Fruit fly (Drosophila melanogaster) whole organism, larva: ENCODE measurements around the gene toc.
A peak's percentile ranks its signal among the peaks of the same experiment; 100 is the strongest.

Source experiments
- noc ChIP-seq: fragments of 200-800 bp; sonication (Bioruptor generic); optimal IDR thresholded peaks from 3 replicates; lab custom pipeline; 2019; ENCODE audit warnings: missing biosample characterization, mild to moderate bottlenecking, missing genetic modification characterization, moderate library complexity

Gene toc

DNA sequence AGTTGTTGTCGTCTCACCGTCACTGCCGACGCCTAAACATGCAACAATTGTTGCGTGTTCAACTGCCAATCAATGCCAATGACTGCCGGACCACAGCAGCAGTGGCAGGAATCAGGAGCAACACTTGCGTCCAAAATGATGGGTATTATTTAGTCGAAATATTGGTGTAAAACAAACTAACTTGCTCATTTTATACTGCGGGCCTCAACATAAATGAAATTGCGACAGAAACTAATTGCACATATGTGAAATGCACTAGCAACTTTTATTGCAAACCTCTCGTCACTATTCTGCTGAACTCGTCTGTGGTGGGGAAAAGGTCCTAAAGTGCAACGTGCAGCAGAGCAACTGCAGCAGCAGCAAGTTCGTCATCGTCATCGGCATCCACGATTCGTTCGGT is 10.2 kb upstream of the toc start:
- no peak for TF ChIP-seq noc (tag; lab: Kevin White, UChicago)

DNA sequence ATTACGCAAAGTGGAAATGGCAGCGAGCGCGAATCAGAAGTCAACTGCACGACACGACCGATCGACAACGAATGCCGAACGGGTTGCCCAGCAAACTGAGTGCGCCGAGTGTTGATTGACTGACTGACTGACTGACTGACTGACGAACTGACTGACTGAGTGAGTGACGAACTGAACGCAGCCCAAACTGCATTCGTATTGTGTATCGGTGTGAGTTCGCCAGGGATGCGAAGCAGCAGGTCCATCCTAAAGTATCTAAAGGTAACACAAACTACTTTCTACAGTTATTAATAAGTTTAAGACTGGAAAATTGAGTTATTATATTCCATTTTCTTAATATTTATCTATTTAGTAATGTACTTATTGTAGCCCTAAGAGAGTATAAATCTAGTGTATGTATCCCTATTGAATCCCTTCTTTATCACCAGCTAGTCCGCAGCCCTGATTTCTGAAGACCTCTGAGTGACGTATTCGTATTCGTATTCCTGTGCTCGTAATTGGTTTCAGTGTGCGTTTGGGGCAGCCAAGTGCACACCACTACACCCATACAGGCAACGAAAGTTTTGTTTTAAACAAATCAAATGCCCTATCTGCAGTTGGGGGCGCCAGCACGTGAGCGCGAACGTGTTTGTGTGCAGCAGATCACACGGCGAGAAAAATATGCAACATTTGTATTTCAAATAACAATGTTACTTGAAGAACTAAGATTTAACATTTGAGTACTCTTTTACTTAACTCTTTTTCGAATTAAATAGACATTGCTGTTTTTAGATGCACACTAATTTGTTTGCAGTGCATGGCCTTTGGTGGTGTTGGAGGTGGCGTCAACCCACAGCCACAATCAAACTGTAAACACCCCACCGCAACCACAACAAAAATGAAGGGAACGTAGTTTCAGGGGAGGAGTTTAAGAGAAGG is 8.4 kb upstream of the toc start:
- TF ChIP-seq noc (tag; lab: Kevin White, UChicago) = peak; percentile 16

DNA sequence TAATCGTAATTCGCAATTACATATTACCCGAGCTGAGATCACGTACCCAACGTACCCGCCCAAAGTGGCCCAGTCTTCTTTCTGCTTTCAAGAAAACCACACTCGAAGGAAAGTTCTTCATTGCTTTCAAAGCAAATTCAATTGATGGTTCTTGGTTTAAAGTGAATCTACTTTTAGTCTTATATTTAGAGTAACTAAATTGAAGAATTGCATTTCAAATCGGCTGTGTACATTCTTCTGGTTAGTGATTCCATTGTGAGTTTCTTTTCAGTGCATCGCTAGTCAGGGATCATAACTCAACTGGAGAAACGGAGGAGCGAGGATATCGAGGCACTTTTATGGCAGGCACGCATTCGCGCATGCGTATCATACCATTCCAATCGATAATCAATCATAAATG is 7.1 kb upstream of the toc start:
- no peak for TF ChIP-seq noc (tag; lab: Kevin White, UChicago)

DNA sequence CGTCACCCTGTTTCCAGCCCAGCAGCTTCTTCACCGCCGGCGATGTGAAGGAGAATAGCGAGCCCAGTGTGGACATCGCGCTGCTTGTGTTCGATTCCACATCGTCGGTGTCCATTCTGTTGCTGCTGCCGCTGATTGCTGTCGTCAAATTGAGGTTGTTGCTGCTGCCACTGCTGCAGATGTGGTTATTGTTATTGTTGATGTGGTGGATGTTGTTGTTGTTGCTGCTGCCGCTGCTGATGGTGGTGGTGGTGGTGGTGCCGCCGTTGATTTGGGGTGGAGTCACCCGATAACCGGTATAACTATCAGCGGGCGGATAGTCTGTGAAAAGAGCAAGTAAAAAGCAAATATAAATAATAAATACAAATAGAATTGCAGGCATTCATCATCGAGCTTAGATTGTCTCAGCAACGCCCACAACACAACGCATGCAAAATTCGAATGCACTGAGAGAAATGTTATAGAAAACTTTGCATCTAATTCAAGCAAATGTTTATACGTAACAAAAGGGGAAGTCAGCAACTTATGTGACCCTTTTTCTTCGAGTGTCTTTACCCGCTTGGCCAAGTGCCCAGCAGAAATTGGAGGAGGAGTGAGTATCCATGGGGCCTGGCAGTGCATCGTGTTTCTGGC is 4.5 kb upstream of the toc start:
- no peak for TF ChIP-seq noc (tag; lab: Kevin White, UChicago)

DNA sequence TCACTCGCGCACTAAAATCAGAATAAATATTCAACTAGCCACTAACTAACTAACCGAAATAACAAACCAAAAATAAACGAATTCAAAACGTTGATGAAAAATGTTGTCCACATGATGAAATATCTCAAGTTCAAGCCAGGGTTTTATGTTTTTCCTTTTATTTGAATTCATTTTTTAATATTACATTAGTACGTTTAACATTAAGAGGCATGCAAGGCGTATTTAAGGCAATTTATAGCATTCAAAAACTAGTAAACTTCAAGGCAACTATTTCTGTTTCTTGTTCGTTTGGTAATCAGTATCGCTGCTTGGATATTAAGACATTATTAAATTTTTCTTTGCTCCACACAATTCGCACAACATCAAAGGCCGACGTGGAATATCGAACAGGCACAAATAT is 1.3 kb upstream of the toc start:
- no peak for TF ChIP-seq noc (tag; lab: Kevin White, UChicago)

DNA sequence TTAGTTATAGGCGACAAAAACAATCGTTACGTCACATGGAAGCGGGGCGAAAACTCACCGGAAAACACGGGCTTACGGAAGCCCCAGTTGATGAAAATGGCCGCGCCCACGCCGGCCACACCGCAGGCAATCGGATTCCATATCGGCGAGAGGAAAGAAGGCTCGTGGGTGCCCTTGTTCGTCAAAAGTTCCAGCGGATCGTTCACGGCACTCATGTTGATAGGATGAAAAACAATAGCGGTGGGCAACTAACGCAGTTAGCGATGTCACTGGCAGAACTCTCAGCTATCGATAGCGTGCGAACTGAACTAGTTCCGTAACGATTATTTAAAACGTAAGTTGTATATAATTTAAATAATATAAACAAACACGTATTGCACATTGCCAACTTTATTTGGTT is 884 bp upstream of the toc start, which contains the start of gene ND-B14.5B:
TSS of gene ND-B14.5B (minus strand) at position 379 of the 400 bp plus-strand sequence.
- no peak for TF ChIP-seq noc (tag; lab: Kevin White, UChicago)

DNA sequence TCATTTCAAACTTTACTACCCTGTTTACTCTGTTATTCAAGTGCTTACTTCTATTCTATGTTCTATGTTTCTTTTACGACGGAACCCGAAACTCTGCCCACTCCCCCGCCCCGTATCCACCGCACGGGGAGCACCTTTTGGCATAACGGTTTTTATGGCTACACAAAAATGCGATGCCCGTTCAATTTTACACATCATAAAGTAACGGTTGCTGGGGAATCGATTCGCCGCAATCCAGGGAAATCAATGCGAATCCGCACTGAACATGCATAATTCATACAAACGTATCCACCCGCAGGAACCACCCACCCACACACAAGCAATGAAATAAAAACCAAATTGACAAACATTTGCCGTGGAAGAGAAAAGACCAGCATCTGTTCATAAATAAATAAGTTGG is 678 bp downstream of the toc start:
- no peak for TF ChIP-seq noc (tag; lab: Kevin White, UChicago)

DNA sequence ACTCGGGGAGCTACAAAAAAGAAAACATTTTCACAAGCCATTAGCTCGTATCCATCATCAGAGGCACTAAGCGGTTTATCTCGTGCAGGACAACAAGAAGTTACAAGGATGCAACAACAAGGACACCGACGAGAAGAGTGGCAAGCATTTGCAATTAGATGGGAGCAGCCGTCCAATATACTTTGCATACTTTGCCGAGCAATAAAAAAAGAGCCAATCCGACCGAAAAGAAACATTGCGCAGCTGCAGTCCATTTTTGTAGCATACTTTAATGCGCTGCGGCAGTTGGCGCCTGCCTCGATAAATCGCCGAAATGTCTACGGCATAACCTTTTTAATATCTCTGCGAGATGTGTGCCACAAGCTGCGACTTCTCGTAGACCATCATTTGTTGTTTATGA is 12.9 kb downstream of the toc start:
- no peak for TF ChIP-seq noc (tag; lab: Kevin White, UChicago)

DNA sequence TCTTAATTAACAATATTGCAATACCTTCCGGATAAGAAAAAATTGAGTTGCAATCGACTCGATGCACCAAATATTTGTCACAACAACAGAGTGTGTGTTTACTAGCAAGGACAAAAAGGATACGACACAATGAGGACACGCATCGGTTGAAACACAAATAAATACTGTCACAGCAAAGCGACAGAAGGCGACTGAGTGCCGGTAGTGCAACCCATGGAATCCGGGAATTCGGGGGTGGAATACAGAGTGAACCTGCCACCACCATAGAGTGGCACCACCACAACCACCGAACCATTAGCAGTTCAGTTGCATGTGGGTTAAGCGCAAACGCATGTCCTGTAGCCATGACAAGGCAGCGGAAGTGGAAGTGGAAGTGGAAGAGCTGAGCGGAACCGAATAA is 14.2 kb downstream of the toc start:
- TF ChIP-seq noc (tag; lab: Kevin White, UChicago) = no peak

DNA sequence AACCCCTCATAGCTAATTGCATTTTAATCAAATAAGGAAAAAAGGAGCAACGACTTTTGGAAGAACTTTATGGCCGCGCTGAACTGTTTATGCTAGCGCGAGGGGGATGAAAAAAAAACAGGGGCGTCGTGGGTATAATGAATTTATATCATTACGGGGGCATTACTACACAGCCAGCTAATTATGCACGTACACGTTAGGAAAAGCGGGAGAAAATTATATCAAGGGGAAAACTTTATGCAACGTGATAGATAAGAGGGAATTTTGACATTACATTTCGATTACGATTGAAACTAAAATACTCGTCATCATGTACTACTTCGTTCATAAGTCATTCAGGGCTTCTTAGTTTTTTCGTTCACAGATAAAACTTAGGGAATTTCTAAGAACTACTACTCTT is 16.3 kb downstream of the toc start, which contains the start of gene CG15403:
TSS of gene CG15403 (plus strand) at position 301 of the 400 bp plus-strand sequence.
- TF ChIP-seq noc (tag; lab: Kevin White, UChicago) = no peak

DNA sequence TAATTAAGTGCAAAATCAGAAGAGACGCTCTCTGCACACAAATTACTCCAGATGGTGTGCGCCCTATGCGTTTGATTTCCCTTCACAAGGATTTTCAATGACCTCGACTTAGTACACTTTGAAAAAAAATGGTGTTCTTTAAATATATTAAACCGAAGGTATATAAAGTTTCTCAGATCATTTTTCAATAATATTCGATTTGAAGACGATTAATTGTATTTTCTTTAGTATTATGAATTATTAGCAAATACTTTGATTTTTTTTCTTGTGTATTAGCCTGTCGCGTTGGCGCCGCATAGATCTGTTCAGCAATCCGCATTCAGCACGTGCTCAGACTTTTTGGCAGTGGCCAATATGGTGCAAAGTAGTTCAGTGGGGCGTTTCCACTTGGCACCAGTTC is 16.8 kb downstream of the toc start:
- TF ChIP-seq noc (tag; lab: Kevin White, UChicago) = no peak

DNA sequence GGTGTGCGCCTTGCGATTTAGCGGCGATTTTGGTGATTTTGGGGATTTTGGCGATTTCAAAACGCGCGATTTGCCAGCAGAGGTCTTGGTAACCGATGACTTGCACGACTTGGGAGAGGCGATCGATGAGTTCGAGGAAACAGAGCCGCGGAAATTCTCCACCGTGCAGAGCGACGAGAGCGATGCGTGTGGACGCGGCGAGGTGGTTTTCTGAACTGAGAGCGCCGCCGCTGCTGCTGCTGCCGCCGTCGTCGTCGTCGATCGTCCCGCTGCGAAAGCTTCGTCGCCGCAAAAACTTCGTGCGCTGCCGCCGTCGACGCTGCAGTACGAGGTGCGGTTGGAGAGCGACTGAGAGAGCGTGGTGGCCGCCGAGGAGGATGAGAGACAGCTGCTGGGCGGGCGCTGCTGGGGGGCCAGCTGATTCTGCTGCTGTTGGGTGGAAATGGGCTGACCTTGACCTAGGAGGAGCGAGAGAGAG is 20.0 kb downstream of the toc start:
- TF ChIP-seq noc (tag; lab: Kevin White, UChicago) = no peak

DNA sequence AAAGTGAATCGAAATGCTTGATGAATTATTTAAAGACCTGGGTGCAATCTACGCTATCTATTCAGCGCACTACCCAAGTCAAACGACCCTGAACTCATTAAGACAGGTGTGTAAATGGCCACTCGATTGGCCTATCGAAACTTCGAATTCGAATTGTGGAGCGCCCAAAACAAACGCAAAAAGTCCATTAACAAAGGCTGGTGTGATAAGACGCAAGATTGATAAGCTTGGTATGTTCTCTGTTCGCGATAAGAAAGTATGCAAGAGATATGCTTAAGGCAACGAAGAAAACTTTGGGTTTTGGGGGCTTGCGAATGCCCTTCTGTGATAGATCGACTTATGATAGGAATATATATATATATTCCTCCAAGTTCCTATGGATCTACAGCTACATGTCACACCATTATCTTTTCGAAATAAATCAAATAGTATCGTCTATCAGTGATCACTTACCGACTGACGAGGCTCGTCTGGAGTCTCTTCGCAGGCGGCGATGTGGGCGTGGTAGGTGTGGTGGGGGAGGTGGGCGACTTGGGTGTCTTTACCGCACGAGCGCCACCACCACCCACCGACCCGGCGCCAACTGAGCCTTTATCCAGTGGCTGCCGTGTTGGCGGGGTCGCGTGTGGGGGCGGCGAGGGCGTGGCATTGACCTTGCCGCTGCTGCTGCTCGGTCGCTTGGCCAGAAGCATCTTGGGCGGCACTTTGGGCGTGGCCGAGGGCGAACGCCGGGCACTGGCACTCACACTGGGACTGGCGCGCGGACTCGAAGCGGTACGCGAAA is 20.8 kb downstream of the toc start:
- TF ChIP-seq noc (tag; lab: Kevin White, UChicago) = no peak

DNA sequence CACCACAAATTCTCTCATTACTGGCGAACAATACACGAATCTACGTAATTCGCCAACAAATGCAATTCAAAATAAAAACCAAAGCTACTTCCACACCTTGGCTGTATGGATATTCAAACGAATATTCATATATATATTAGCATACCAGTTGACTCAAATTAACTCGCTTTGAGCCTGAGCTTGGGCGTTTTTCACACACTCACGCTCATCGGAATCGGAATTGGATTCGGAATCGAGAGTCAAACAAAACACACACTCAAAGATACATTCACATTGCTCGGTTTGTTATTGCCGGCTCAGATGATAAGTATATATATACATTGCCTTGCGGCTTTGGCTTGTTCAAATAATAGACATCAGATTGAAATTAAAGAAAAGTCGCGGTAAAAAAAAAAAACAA is 22.4 kb downstream of the toc start:
- TF ChIP-seq noc (tag; lab: Kevin White, UChicago) = no peak

DNA sequence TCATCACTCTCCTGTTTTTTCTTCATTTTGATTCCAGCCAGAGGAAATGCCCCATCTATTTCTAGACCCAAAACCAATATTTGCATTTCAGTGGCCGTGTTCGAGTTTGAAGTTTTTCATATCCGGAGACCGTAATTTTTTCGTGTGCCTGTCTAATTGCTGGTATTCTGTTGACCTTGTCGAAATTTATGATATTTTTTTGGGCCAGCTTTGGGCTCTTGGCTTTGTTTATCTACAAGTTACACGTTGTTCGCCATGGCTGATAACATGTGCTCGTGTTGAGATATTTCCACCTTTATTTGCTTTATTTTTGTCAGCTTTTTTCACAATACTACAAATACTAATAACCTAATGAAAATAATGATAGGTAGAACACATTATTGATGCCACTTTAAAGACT is 22.8 kb downstream of the toc start:
- no peak for TF ChIP-seq noc (tag; lab: Kevin White, UChicago)

DNA sequence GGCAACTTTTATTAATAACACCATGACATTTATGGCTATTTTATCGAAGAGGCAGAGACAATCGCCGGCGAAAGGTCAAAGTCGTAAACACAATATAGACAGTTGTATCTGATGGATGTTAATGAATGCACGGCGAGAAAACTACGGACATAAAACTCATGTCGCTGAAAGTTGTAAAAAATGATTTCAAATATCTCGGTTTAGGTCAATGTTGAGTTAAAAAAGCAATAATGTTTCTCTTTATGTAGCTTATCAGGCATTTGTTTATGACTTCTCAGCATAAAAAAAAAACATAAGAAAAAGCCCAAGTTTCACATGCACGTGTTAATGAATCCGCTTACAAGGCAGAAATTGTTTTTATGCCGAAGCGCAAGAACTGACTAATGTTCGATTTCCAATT is 23.3 kb downstream of the toc start:
- TF ChIP-seq noc (tag; lab: Kevin White, UChicago) = no peak
